Worm (Caenorhabditis elegans): Measurements from ENCODE around the gene ZK622.1.

The ZK622.1 gene

DNA sequence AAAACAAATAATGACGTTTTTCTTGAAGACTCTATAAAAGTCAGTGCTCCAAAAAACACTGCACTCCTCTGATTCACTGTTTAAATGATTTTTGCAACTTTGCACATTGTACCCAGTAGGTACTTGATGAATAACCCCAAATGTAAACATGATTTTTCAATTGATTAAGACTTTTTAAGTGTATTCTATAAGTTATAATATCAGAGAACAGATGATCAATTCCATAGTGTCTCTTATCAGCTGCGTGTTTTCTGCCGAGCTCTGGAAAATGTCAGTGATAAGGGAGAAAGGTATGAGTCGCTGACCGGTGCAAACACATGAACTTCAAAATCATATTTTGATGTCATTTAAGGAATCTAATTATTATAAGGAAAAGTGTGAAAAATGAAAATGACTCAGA is 30.2 kb downstream of the ZK622.1 start (continued):
- no peak for TF ChIP-seq ceh-82 (tag; optimal IDR thresholded peaks at IDR 0.05)
- no peak for TF ChIP-seq zag-1 (tag; optimal IDR thresholded peaks at IDR 0.05)
- TF ChIP-seq unc-55 (GFP tag; optimal IDR thresholded peaks at IDR 0.05), result no peak
- TF ChIP-seq nhr-25 (tag; optimal IDR thresholded peaks at IDR 0.05), result no peak
- TF ChIP-seq lin-13 (GFP tag; optimal IDR thresholded peaks at IDR 0.05), result no peak
- no peak for TF ChIP-seq lin-11 (tag; optimal IDR thresholded peaks at IDR 0.05)
- no peak for TF ChIP-seq nhr-12 (tag; optimal IDR thresholded peaks at IDR 0.05)
- no peak for TF ChIP-seq nhr-237 (tag; optimal IDR thresholded peaks at IDR 0.05)
- no peak for TF ChIP-seq dmd-4 (tag; optimal IDR thresholded peaks at IDR 0.05)
- TF ChIP-seq nhr-23 (tag; optimal IDR thresholded peaks at IDR 0.05), result no peak
- peak; percentile 93 for TF ChIP-seq sma-9 (GFP tag; optimal IDR thresholded peaks at IDR 0.05)
- no peak for TF ChIP-seq sma-9 (tag; optimal IDR thresholded peaks at IDR 0.05)
- no peak for TF ChIP-seq lsy-2 (tag; optimal IDR thresholded peaks at IDR 0.05)
- no peak for TF ChIP-seq aly-2 (tag; optimal IDR thresholded peaks at IDR 0.05)
- TF ChIP-seq peb-1 (tag; optimal IDR thresholded peaks at IDR 0.05), result no peak
- no peak for TF ChIP-seq elt-1 (tag; optimal IDR thresholded peaks at IDR 0.05)
- no peak for TF ChIP-seq C34F6.9 (tag; optimal IDR thresholded peaks at IDR 0.05)
- no peak for TF ChIP-seq nhr-129 (tag; optimal IDR thresholded peaks at IDR 0.05)
- peak; percentile 40 for TF ChIP-seq crh-2 (tag; optimal IDR thresholded peaks at IDR 0.05)
- no peak for TF ChIP-seq lin-39 (tag; optimal IDR thresholded peaks at IDR 0.05)
- TF ChIP-seq ztf-11 (tag; optimal IDR thresholded peaks at IDR 0.05), result no peak
- TF ChIP-seq ceh-16 (tag; optimal IDR thresholded peaks at IDR 0.05), result no peak

DNA sequence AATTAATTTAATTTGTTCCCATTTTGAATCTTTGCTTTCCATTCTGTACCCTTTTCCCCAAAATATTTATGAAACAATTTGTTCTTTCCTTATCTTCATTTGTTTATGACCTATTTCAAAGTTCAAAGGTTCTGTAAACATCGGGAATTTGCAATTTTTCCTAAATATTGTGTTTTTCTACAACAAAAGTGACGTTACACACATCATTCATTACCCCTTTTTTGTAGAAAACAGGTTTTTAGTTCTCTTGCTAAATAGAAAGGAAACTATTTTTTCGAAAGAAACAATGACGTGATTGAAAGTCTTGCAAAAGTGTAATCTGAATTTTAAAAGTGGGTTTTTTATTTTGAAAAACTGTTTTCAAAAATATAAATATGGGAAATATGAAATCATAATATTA is 31.1 kb downstream of the ZK622.1 start:
- no peak for TF ChIP-seq Y55F3AM.14 (GFP tag; optimal IDR thresholded peaks at IDR 0.05)
- peak; percentile 65 for TF ChIP-seq nhr-25 (tag; optimal IDR thresholded peaks at IDR 0.05)

DNA sequence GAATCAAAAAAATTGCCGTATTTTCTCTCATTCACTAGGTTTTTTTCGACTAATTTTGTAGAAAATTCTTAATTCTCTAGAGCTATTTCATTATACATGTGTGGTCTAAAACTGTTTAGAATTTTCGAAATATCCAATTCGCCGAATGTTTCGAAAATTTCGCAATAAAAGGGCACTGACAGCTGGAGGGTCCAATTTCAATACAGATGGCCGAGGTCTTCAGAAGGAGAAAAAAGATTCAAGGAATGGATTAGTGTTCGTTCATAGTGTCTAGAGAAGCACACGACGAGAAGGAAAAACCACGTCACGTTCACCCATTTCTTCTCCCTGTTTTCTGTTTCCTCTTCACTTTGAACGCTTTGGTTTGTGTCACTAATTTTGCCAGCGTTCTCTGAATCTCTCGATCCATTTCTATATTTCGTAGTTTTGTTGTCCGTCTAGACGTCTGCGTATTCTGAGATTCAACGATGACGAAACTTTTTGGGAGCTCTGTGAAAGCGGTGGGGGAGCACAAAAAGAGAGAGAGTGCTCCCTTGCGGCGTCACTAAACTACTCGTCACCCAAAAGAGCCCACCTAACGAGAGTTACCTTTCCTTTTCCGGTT is 32.5 kb downstream of the ZK622.1 start:
- TF ChIP-seq unc-62 (GFP tag; optimal IDR thresholded peaks at IDR 0.05), result no peak
- TF ChIP-seq ztf-11 (tag; optimal IDR thresholded peaks at IDR 0.05), result no peak
- no peak for TF ChIP-seq nhr-25 (tag; optimal IDR thresholded peaks at IDR 0.05)
- TF ChIP-seq ztf-4 (tag; optimal IDR thresholded peaks at IDR 0.05), result peak; percentile 30
- TF ChIP-seq unc-55 (GFP tag; optimal IDR thresholded peaks at IDR 0.05), result peak; percentile 81
- no peak for TF ChIP-seq gmeb-1 (tag; optimal IDR thresholded peaks at IDR 0.05)
- TF ChIP-seq Y55F3AM.14 (GFP tag; optimal IDR thresholded peaks at IDR 0.05), result peak; percentile 30
- TF ChIP-seq peb-1 (tag; optimal IDR thresholded peaks at IDR 0.05), result no peak
- peak; percentile 21 to 67 for TF ChIP-seq mdl-1 (tag; optimal IDR thresholded peaks at IDR 0.05)
- no peak for TF ChIP-seq nhr-237 (tag; optimal IDR thresholded peaks at IDR 0.05)
- peak; percentile 52 for TF ChIP-seq nhr-21 (tag; optimal IDR thresholded peaks at IDR 0.05)
- TF ChIP-seq zag-1 (tag; optimal IDR thresholded peaks at IDR 0.05), result peak; percentile 77
- TF ChIP-seq aly-2 (tag; optimal IDR thresholded peaks at IDR 0.05), result no peak
- TF ChIP-seq crh-2 (tag; optimal IDR thresholded peaks at IDR 0.05), result peak; percentile 93
- TF ChIP-seq ceh-82 (tag; optimal IDR thresholded peaks at IDR 0.05), result no peak
- TF ChIP-seq lin-11 (tag; optimal IDR thresholded peaks at IDR 0.05), result peak; percentile 4
- no peak for TF ChIP-seq R02D3.7 (tag; optimal IDR thresholded peaks at IDR 0.05)
- TF ChIP-seq egl-27 (tag; optimal IDR thresholded peaks at IDR 0.05), result peak; percentile 78
- peak; percentile 11 for TF ChIP-seq alr-1 (tag; optimal IDR thresholded peaks at IDR 0.05)
- peak; percentile 85 for TF ChIP-seq sma-9 (GFP tag; optimal IDR thresholded peaks at IDR 0.05)
- TF ChIP-seq sma-9 (tag; optimal IDR thresholded peaks at IDR 0.05), result peak; percentile 21
- TF ChIP-seq mbf-1 (tag; optimal IDR thresholded peaks at IDR 0.05), result no peak
- peak; percentile 24 for TF ChIP-seq sem-4 (tag; optimal IDR thresholded peaks at IDR 0.05)
- peak; percentile 83 for TF ChIP-seq F13H6.1 (tag; optimal IDR thresholded peaks at IDR 0.05)
- no peak for TF ChIP-seq skn-1 (tag; optimal IDR thresholded peaks at IDR 0.05)
- TF ChIP-seq ZK546.5 (tag; optimal IDR thresholded peaks at IDR 0.05), result no peak
- TF ChIP-seq lin-13 (GFP tag; optimal IDR thresholded peaks at IDR 0.05), result no peak
- peak; percentile 91 for TF ChIP-seq nhr-129 (tag; optimal IDR thresholded peaks at IDR 0.05)
- peak; percentile 68 for TF ChIP-seq fos-1 (tag; optimal IDR thresholded peaks at IDR 0.05)
- no peak for TF ChIP-seq ama-1 (optimal IDR thresholded peaks at IDR 0.05)
- peak; percentile 33 to 76 for TF ChIP-seq lsy-2 (tag; optimal IDR thresholded peaks at IDR 0.05)
- TF ChIP-seq nhr-6 (tag; optimal IDR thresholded peaks at IDR 0.05), result peak; percentile 19
- TF ChIP-seq mab-5 (tag; optimal IDR thresholded peaks at IDR 0.05), result no peak
- no peak for TF ChIP-seq nhr-77 (tag; optimal IDR thresholded peaks at IDR 0.05)
- TF ChIP-seq nhr-23 (tag; optimal IDR thresholded peaks at IDR 0.05), result no peak
- TF ChIP-seq snpc-4 (tag; optimal IDR thresholded peaks at IDR 0.05), result no peak
- TF ChIP-seq elt-1 (tag; optimal IDR thresholded peaks at IDR 0.05), result no peak
- TF ChIP-seq nhr-10 (tag; optimal IDR thresholded peaks at IDR 0.05), result no peak
- TF ChIP-seq ztf-1 (GFP tag; conservative IDR thresholded peaks at IDR 0.05), result no peak
- TF ChIP-seq C34F6.9 (tag; optimal IDR thresholded peaks at IDR 0.05), result peak; percentile 90
- TF ChIP-seq sma-3 (GFP tag; optimal IDR thresholded peaks at IDR 0.05), result peak; percentile 15
